Fruit fly (Drosophila melanogaster): ENCODE data around the gene Cad87A.

Gene Cad87A

dm6 chr3R:11941116-11941515 is 7.8 kb downstream of the Cad87A start:
- TF ChIP-seq Doc3 (GFP tag; IDR thresholded peaks at IDR 0.05; ENCODE audit: partially characterized antibody) (no peak), HmgZ (tag; optimal IDR thresholded peaks at IDR 0.05) (no peak), gcm (GFP tag; optimal IDR thresholded peaks at IDR 0.05) (no peak), NK7.1 (GFP tag; optimal IDR thresholded peaks at IDR 0.05) (no peak), Sox102F (GFP tag; optimal IDR thresholded peaks at IDR 0.05) (no peak), otp (GFP tag; IDR thresholded peaks at IDR 0.05) (0 out of 3 replicates have a peak, but pooled peaks have one; percentile 10), CG10543 (GFP tag; optimal IDR thresholded peaks at IDR 0.05) (no peak), CG14014 (GFP tag; IDR thresholded peaks at IDR 0.05) (no peak), Lpt (GFP tag; optimal IDR thresholded peaks at IDR 0.05) (no peak), CG12219 (GFP tag; optimal IDR thresholded peaks at IDR 0.05) (no peak), Bteb2 (GFP tag; optimal IDR thresholded peaks at IDR 0.05) (no peak), CG3065 (GFP tag; optimal IDR thresholded peaks at IDR 0.05) (no peak), CG9932 (GFP tag; IDR thresholded peaks at IDR 0.05) (no peak), MTF-1 (GFP tag; optimal IDR thresholded peaks at IDR 0.05; ENCODE audit: borderline replicate concordance) (no peak), CG30403 (GFP tag; optimal IDR thresholded peaks at IDR 0.05) (no peak), CG11085 (GFP tag; IDR thresholded peaks at IDR 0.05) (no peak), bab2 (GFP tag; optimal IDR thresholded peaks at IDR 0.05) (no peak), wek (GFP tag; optimal IDR thresholded peaks at IDR 0.05) (no peak), chinmo (GFP tag; IDR thresholded peaks at IDR 0.05; ENCODE audit: partially characterized antibody) (0 out of 4 replicates have a peak, but pooled peaks have one; percentile 27), D19B (GFP tag; optimal IDR thresholded peaks at IDR 0.05) (no peak), CG8281 (tag; optimal IDR thresholded peaks at IDR 0.05) (no peak), fd96Cb (tag; optimal IDR thresholded peaks at IDR 0.05) (no peak), Blimp-1 (GFP tag; optimal IDR thresholded peaks at IDR 0.05) (peak; percentile 81)

DNA sequence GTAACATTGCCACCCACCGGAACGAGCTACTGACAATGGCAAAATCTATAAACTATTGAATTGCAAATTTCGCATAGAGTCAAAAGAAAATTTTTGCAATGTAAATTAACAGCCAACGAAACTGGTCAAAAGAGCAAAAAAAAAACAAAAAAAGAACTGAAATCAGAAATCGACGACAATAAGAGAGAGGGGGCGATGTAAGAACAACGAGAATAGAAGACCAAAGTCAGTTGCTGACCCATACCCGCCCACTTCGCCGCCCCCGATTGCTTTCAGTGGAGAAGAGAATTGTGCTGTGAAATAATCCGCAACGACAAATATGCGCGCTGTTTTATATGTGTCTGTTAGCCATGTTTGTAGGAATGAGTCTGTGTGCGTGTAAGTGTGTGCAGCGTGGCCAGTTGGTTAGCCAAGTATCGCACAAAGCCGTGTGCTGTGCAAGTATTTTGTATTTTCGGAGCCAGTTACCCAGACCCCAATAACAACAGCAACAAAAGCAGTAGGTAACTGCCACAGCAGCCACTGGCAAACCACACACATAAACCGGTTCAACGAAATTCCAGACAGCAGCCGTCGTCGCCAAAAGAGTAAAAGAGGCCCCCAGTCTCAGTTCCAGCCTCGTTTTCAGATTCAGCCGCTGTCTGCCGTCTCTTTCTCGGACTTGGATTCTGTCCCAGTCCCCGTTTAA is 11.4 kb downstream of the Cad87A start:
- TF ChIP-seq lmd (GFP tag; IDR thresholded peaks at IDR 0.05) (no peak), sd (tag; optimal IDR thresholded peaks at IDR 0.05) (peak; percentile 88), eve (GFP tag; optimal IDR thresholded peaks at IDR 0.05) (no peak), az2 (GFP tag; optimal IDR thresholded peaks at IDR 0.05) (no peak), CG6175 (GFP tag; IDR thresholded peaks at IDR 0.05) (peak; percentile 86), nerfin-2 (GFP tag; IDR thresholded peaks at IDR 0.05; ENCODE audit: partially characterized antibody) (no peak), CG1024 (GFP tag; IDR thresholded peaks at IDR 0.05) (no peak), slou (GFP tag; optimal IDR thresholded peaks at IDR 0.05) (no peak), CG2116 (GFP tag; optimal IDR thresholded peaks at IDR 0.05) (no peak), CG4707 (GFP tag; optimal IDR thresholded peaks at IDR 0.05) (no peak), abd-A (tag; optimal IDR thresholded peaks at IDR 0.05) (peak; percentile 49), CG1832 (GFP tag; optimal IDR thresholded peaks at IDR 0.05) (peak; percentile 8), insv (GFP tag; optimal IDR thresholded peaks at IDR 0.05) (no peak), bsh (GFP tag; optimal IDR thresholded peaks at IDR 0.05) (no peak), pho (GFP tag; optimal IDR thresholded peaks at IDR 0.05) (no peak), CG17568 (GFP tag; optimal IDR thresholded peaks at IDR 0.05) (no peak), CG3847 (GFP tag; IDR thresholded peaks at IDR 0.05) (no peak), lilli (GFP tag; optimal IDR thresholded peaks at IDR 0.05) (no peak), ind (GFP tag; optimal IDR thresholded peaks at IDR 0.05) (no peak), Hand (GFP tag; optimal IDR thresholded peaks at IDR 0.05) (no peak), tgo (GFP tag; IDR thresholded peaks at IDR 0.05) (no peak), CG4617 (GFP tag; optimal IDR thresholded peaks at IDR 0.05; ENCODE audit: borderline replicate concordance) (no peak), gce (GFP tag; IDR thresholded peaks at IDR 0.05) (no peak), Pdp1 (GFP tag; optimal IDR thresholded peaks at IDR 0.05) (no peak), ci (GFP tag; IDR thresholded peaks at IDR 0.05) (0 out of 3 replicates have a peak, but pooled peaks have one; percentile 38), CG8388 (GFP tag; optimal IDR thresholded peaks at IDR 0.05) (no peak), dm (GFP tag; optimal IDR thresholded peaks at IDR 0.05) (no peak)

Data from whole organism, embryonic.